Worm (Caenorhabditis elegans) whole organism, L1 larva: ENCODE data around the gene Y26E6A.2.

ENCODE experiments used
- C16A3.4 ChIP-seq: fragments of 150-350 bp; optimal IDR thresholded peaks from 2 replicates; lab custom pipeline; 2014; ENCODE audit warnings: missing biosample characterization, missing genetic modification characterization
- aha-1 ChIP-seq: fragments of 150-350 bp; optimal IDR thresholded peaks from 2 replicates; lab custom pipeline; 2014; ENCODE audit warnings: missing biosample characterization, missing genetic modification characterization
- ama-1 ChIP-seq: fragments of 150-350 bp; optimal IDR thresholded peaks from 2 replicates; lab custom pipeline; 2014
- blmp-1 ChIP-seq: fragments of 150-350 bp; optimal IDR thresholded peaks from 2 replicates; lab custom pipeline; 2014; ENCODE audit warnings: missing biosample characterization, missing genetic modification characterization
- ceh-63 ChIP-seq: fragments of 200-800 bp; sonication (Bioruptor generic); optimal IDR thresholded peaks from 2 replicates; lab custom pipeline; 2018; ENCODE audit warnings: mild to moderate bottlenecking, missing genetic modification characterization, missing compliant biosample characterization
- ceh-82 ChIP-seq, 3 experiments: fragments of 150-350 bp in 1 of 3; sonication (generic microtip) in 2 of 3; optimal IDR thresholded peaks; 2 replicates each; lab custom pipeline; 2014 to 2017; ENCODE audit warnings: missing biosample characterization in 3 of 3, missing genetic modification characterization in 3 of 3
- ceh-88 ChIP-seq: fragments of 200-800 bp; sonication (Bioruptor generic); IDR thresholded peaks from 2 replicates; pipeline ENCODE4 v1.3.6; 2022; ENCODE audit warnings: missing genetic modification characterization, missing compliant biosample characterization
- ceh-90 ChIP-seq: sonication (generic microtip); optimal IDR thresholded peaks from 2 replicates; lab custom pipeline; 2016; ENCODE audit warnings: missing genetic modification characterization, missing compliant biosample characterization
- dpl-1 ChIP-seq, 3 experiments: fragments of 150-350 bp in 2 of 3; sonication (generic microtip) in 1 of 3; optimal IDR thresholded peaks; 2 replicates each; lab custom pipeline; 2014 to 2017; ENCODE audit warnings: missing biosample characterization in 3 of 3, missing genetic modification characterization in 3 of 3, missing genetic modification reagents in 3 of 3
- dsc-1 ChIP-seq: sonication (generic microtip); optimal IDR thresholded peaks from 2 replicates; lab custom pipeline; 2016; ENCODE audit warnings: mild to moderate bottlenecking, missing genetic modification characterization, missing compliant biosample characterization
- efl-1 ChIP-seq, 4 experiments: fragments of 150-350 bp; optimal IDR thresholded peaks in 3 of 4; peaks in 1 of 4; 1 replicate in 1 of 4; 2 replicates in 3 of 4; lab custom pipeline; 2014; ENCODE audit warnings: missing biosample characterization in 2 of 4, missing genetic modification characterization in 2 of 4, missing genetic modification reagents in 2 of 4
- egl-27 ChIP-seq, 2 experiments: fragments of 150-350 bp in 1 of 2; sonication (generic microtip); optimal IDR thresholded peaks; 3 replicates each; lab custom pipeline; 2017 to 2018; ENCODE audit warnings: missing biosample characterization in 2 of 2, missing genetic modification characterization in 2 of 2, missing genetic modification reagents in 2 of 2
- elt-3 ChIP-seq, 6 experiments: fragments of 150-350 bp in 1 of 6; sonication (generic microtip); optimal IDR thresholded peaks; 2 replicates each; lab custom pipeline; 2017 to 2018; ENCODE audit warnings: missing biosample characterization in 6 of 6, missing genetic modification characterization in 6 of 6, inconsistent platforms in 1 of 6
- ets-5 ChIP-seq: fragments of 200-800 bp; sonication (Bioruptor generic); IDR thresholded peaks from 2 replicates; pipeline ENCODE4 v1.3.6; 2022; ENCODE audit warnings: missing genetic modification characterization, missing compliant biosample characterization
- fkh-4 ChIP-seq: sonication (generic microtip); optimal IDR thresholded peaks from 2 replicates; lab custom pipeline; 2016; ENCODE audit warnings: missing compliant biosample characterization, missing genetic modification characterization, borderline replicate concordance
- fos-1 ChIP-seq: fragments of 150-350 bp; optimal IDR thresholded peaks from 2 replicates; lab custom pipeline; 2014; ENCODE audit warnings: missing biosample characterization, missing genetic modification characterization
- grh-1 ChIP-seq: fragments of 200-800 bp; sonication (Bioruptor generic); IDR thresholded peaks from 2 replicates; pipeline ENCODE4 v1.3.6; 2022; ENCODE audit warnings: missing genetic modification reagents, missing genetic modification characterization, missing compliant biosample characterization
- irx-1 ChIP-seq: sonication (generic microtip); optimal IDR thresholded peaks from 2 replicates; lab custom pipeline; 2016; ENCODE audit warnings: missing genetic modification characterization, missing compliant biosample characterization
- jun-1 ChIP-seq: fragments of 150-350 bp; optimal IDR thresholded peaks from 2 replicates; lab custom pipeline; 2014; ENCODE audit warnings: missing biosample characterization, missing genetic modification reagents, missing genetic modification characterization
- lin-14 ChIP-seq: fragments of 200-800 bp; sonication (Bioruptor generic); optimal IDR thresholded peaks from 2 replicates; lab custom pipeline; 2018; ENCODE audit warnings: mild to moderate bottlenecking, missing genetic modification characterization, moderate library complexity, missing compliant biosample characterization
- lin-35 ChIP-seq, 2 experiments: fragments of 150-350 bp; optimal IDR thresholded peaks; 2 replicates each; lab custom pipeline; 2014; ENCODE audit warnings: missing biosample characterization in 2 of 2, missing genetic modification characterization in 2 of 2, missing genetic modification reagents in 2 of 2
- lsy-2 ChIP-seq, 2 experiments: fragments of 150-350 bp; optimal IDR thresholded peaks; 2 replicates each; lab custom pipeline; 2014; ENCODE audit warnings: missing biosample characterization in 2 of 2, missing genetic modification characterization in 2 of 2
- mdl-1 ChIP-seq, 2 experiments: fragments of 150-350 bp; optimal IDR thresholded peaks; 2 replicates each; lab custom pipeline; 2014 to 2017; ENCODE audit warnings: missing biosample characterization in 2 of 2, missing genetic modification characterization in 2 of 2, inconsistent platforms in 1 of 2
- mep-1 ChIP-seq: fragments of 150-350 bp; optimal IDR thresholded peaks from 2 replicates; lab custom pipeline; 2014; ENCODE audit warnings: missing biosample characterization, missing genetic modification characterization
- nhr-19 ChIP-seq: fragments of 200-800 bp; sonication (Bioruptor generic); conservative IDR thresholded peaks from 2 replicates; pipeline ENCODE4 v1.3.6; 2022; ENCODE audit warnings: missing genetic modification characterization, missing compliant biosample characterization
- nhr-20 ChIP-seq: sonication (generic microtip); optimal IDR thresholded peaks from 2 replicates; lab custom pipeline; 2016; ENCODE audit warnings: mild to moderate bottlenecking, missing genetic modification characterization, missing compliant biosample characterization
- nhr-47 ChIP-seq: sonication (generic microtip); optimal IDR thresholded peaks from 2 replicates; lab custom pipeline; 2016; ENCODE audit warnings: mild to moderate bottlenecking, missing genetic modification characterization, moderate library complexity, missing compliant biosample characterization
- nhr-71 ChIP-seq: sonication (generic microtip); optimal IDR thresholded peaks from 2 replicates; lab custom pipeline; 2016; ENCODE audit warnings: mild to moderate bottlenecking, missing genetic modification characterization, moderate library complexity, missing compliant biosample characterization
- nhr-76 ChIP-seq: sonication (generic microtip); optimal IDR thresholded peaks from 2 replicates; lab custom pipeline; 2017; ENCODE audit warnings: missing biosample characterization, missing genetic modification characterization
- nhr-77 ChIP-seq: fragments of 150-350 bp; optimal IDR thresholded peaks from 2 replicates; lab custom pipeline; 2014; ENCODE audit warnings: missing biosample characterization, missing genetic modification characterization
- nhr-85 ChIP-seq: sonication (generic microtip); peaks from one replicate; lab custom pipeline; 2016; ENCODE audit warnings: missing genetic modification characterization, inconsistent platforms, missing compliant biosample characterization
- nhr-90 ChIP-seq: sonication (generic microtip); optimal IDR thresholded peaks from 2 replicates; lab custom pipeline; 2016; ENCODE audit warnings: mild to moderate bottlenecking, missing genetic modification characterization, missing compliant biosample characterization; ENCODE audit not compliant: poor library complexity
- pag-3 ChIP-seq: sonication (generic microtip); optimal IDR thresholded peaks from 2 replicates; lab custom pipeline; 2017; ENCODE audit warnings: missing genetic modification characterization, mild to moderate bottlenecking, missing compliant biosample characterization, antibody characterized with exemption, borderline replicate concordance; ENCODE audit not compliant: insufficient read depth
- pax-3 ChIP-seq: fragments of 200-800 bp; sonication (Bioruptor generic); optimal IDR thresholded peaks from 2 replicates; lab custom pipeline; 2018; ENCODE audit warnings: mild to moderate bottlenecking, missing genetic modification characterization, moderate library complexity, missing compliant biosample characterization
- pqm-1 ChIP-seq: sonication (generic microtip); optimal IDR thresholded peaks from 3 replicates; lab custom pipeline; 2017; ENCODE audit warnings: missing biosample characterization, missing genetic modification characterization
- rnt-1 ChIP-seq: sonication (generic microtip); optimal IDR thresholded peaks from 2 replicates; lab custom pipeline; 2016; ENCODE audit warnings: mild to moderate bottlenecking, missing genetic modification characterization, moderate library complexity, missing compliant biosample characterization
- skn-1 ChIP-seq: fragments of 150-350 bp; optimal IDR thresholded peaks from 2 replicates; lab custom pipeline; 2014; ENCODE audit warnings: missing biosample characterization, missing genetic modification characterization
- snpc-4 ChIP-seq: fragments of 150-350 bp; optimal IDR thresholded peaks from 2 replicates; lab custom pipeline; 2014; ENCODE audit warnings: missing biosample characterization, missing genetic modification characterization
- snu-23 ChIP-seq: sonication (generic microtip); optimal IDR thresholded peaks from 2 replicates; lab custom pipeline; 2016; ENCODE audit warnings: missing genetic modification characterization, missing compliant biosample characterization
- swsn-7 ChIP-seq: sonication (generic microtip); optimal IDR thresholded peaks from 2 replicates; lab custom pipeline; 2016; ENCODE audit warnings: missing genetic modification characterization, missing compliant biosample characterization
- tbx-2 ChIP-seq: sonication (generic microtip); optimal IDR thresholded peaks from 2 replicates; lab custom pipeline; 2016; ENCODE audit warnings: missing genetic modification characterization, missing compliant biosample characterization
- xbp-1 ChIP-seq: sonication (generic microtip); optimal IDR thresholded peaks from 2 replicates; lab custom pipeline; 2016; ENCODE audit warnings: missing genetic modification characterization, missing compliant biosample characterization
- zip-4 ChIP-seq: fragments of 200-800 bp; sonication (Bioruptor generic); optimal IDR thresholded peaks from 2 replicates; lab custom pipeline; 2018; ENCODE audit warnings: mild to moderate bottlenecking, missing genetic modification characterization, moderate library complexity, missing compliant biosample characterization
- ztf-11 ChIP-seq, 2 experiments: sonication (generic microtip); optimal IDR thresholded peaks; 2 replicates each; lab custom pipeline; 2016 to 2017; ENCODE audit warnings: missing genetic modification characterization in 2 of 2, missing biosample characterization in 1 of 2, missing compliant biosample characterization in 1 of 2
- ztf-4 ChIP-seq: fragments of 150-350 bp; optimal IDR thresholded peaks from 2 replicates; lab custom pipeline; 2014; ENCODE audit warnings: missing biosample characterization, missing genetic modification characterization

Y26E6A.2 gene

ce11 chrX:13950620-13951152, 36.5 kb upstream of the Y26E6A.2 start:
- TF ChIP-seq swsn-7 (tag; lab: Kevin White, UChicago) (peak; percentile 57), grh-1 (GFP tag; lab: Robert Waterston, UW) (peak; percentile 74), lin-14 (GFP tag; lab: Kevin White, UChicago) (peak; percentile 81), snu-23 (GFP tag; lab: Kevin White, UChicago) (peak; percentile 68), nhr-47 (peak; percentile 58), egl-27 (tag; optimal IDR thresholded peaks at IDR 0.05; lab: Kevin White, UChicago) (peak; percentile 38 to 72), lsy-2 (tag; optimal IDR thresholded peaks at IDR 0.05; lab: Kevin White, UChicago) (peak; percentile 34 to 39), mdl-1 (tag; optimal IDR thresholded peaks at IDR 0.05; lab: Kevin White, UChicago) (peak in 1 of 2 experiments; percentile 38), lin-35 (GFP tag; optimal IDR thresholded peaks at IDR 0.05; lab: Kevin White, UChicago) (peak; percentile 6 to 63), xbp-1 (tag; lab: Kevin White, UChicago) (peak; percentile 40), ceh-90 (tag; lab: Kevin White, UChicago) (no peak), dsc-1 (tag; lab: Kevin White, UChicago) (no peak), mep-1 (tag; lab: Kevin White, UChicago) (peak; percentile 54), irx-1 (tag; lab: Kevin White, UChicago) (no peak), blmp-1 (tag; lab: Kevin White, UChicago) (peak; percentile 76), zip-4 (GFP tag; lab: Kevin White, UChicago) (peak; percentile 41), nhr-20 (peak; percentile 78), nhr-19 (peak; percentile 46), ztf-11 (tag; optimal IDR thresholded peaks at IDR 0.05; lab: Kevin White, UChicago) (peak in 1 of 2 experiments; percentile 22), efl-1 (optimal IDR thresholded peaks at IDR 0.05; lab: Kevin White, UChicago) (peak; percentile 13 to 50), efl-1 (GFP tag; optimal IDR thresholded peaks at IDR 0.05 in 1 of 2; lab: Kevin White, UChicago) (peak in 1 of 2 experiments; percentile 75), ceh-63 (GFP tag; lab: Kevin White, UChicago) (no peak), ztf-4 (tag; lab: Kevin White, UChicago) (peak; percentile 13), aha-1 (tag; lab: Kevin White, UChicago) (no peak), rnt-1 (tag; lab: Kevin White, UChicago) (peak; percentile 32), ama-1 (lab: Kevin White, UChicago) (no peak), elt-3 (tag; optimal IDR thresholded peaks at IDR 0.05; lab: Kevin White, UChicago) (peak in 4 of 6 experiments; percentile 56 to 76 (median 68)), pag-3 (tag; lab: Kevin White, UChicago) (no peak), nhr-90 (tag; lab: Kevin White, UChicago) (peak; percentile 80), ceh-82 (tag; optimal IDR thresholded peaks at IDR 0.05; lab: Kevin White, UChicago) (peak; percentile 15 to 38 (median 21)), dpl-1 (GFP tag; optimal IDR thresholded peaks at IDR 0.05; lab: Kevin White, UChicago) (no peak), pqm-1 (tag; lab: Kevin White, UChicago) (no peak), nhr-85 (tag; lab: Kevin White, UChicago) (peak; percentile 94), nhr-76 (tag; lab: Kevin White, UChicago) (no peak), ets-5 (GFP tag; lab: Robert Waterston, UW) (no peak), snpc-4 (tag; lab: Kevin White, UChicago) (no peak), C16A3.4 (tag; lab: Kevin White, UChicago) (peak; percentile 22), pax-3 (no peak), jun-1 (tag; lab: Kevin White, UChicago) (peak; percentile 44), nhr-71 (peak; percentile 73), fos-1 (peak; percentile 34), ceh-88 (no peak), tbx-2 (tag; lab: Kevin White, UChicago) (peak; percentile 63), nhr-77 (tag; lab: Kevin White, UChicago) (peak; percentile 36), fkh-4 (tag; lab: Kevin White, UChicago) (no peak), skn-1 (tag; lab: Kevin White, UChicago) (peak; percentile 10)
